Worm (Caenorhabditis elegans): ENCODE data around the gene C17H12.8.

C17H12.8 gene

DNA sequence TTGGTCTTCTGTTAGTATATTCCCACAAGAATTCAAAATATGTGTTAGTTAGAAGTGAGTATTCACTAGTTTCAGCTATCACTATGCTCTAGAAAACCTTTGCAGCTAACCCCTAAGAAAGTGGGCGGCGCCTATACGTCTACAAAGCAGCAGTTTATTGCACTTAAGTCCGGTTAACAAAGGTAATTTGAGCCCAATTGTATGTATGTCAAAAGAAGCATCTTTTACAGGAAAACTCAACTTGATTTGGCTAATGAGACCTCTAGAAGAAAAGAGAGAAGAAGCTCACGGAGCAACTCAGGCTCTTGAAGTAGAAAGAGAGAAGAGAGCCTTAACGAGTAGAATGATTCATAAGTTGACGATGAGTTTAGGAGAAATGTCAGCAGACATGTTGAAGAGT, 34.2 kb downstream of the C17H12.8 start:
- no peak for TF ChIP-seq unc-62 (GFP tag; optimal IDR thresholded peaks at IDR 0.05)

- no peak for TF ChIP-seq unc-62 (GFP tag; optimal IDR thresholded peaks at IDR 0.05)
Observed at ce11 chrIV:6859270-6859669, 40.8 kb downstream of the C17H12.8 start, which contains the start of gene R13H7.2. TSS of gene R13H7.2 (minus strand) at chrIV:6859370.

DNA sequence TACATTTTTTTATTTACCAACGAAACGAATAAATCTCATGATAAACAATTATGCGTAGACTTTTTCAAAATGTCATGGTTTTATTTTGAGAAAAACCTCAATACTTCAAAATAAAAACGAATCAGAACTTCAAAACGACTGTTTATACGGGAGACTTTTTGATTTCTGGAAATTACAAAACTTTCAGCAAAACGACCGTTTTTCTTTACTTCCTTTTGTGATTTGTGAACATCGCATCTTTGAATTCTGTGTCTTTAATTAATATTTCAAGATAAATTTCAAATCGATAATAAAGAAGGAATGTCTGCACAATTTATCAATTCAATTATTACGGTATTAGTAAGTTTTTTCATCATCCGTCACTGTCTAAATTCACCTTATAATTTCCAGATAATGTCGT, 49.3 kb downstream of the C17H12.8 start, which contains the start of gene srx-20:
srx-20 (plus strand) TSS at position 301 of the 400 bp plus-strand sequence.
- TF ChIP-seq unc-62 (GFP tag; optimal IDR thresholded peaks at IDR 0.05) = no peak

Data from whole organism, dauer.